Fruit fly (Drosophila melanogaster) whole organism, embryonic: ENCODE measurements around the gene Bet5.

Source experiments
- ATbp ChIP-seq: fragments of 200-800 bp; sonication (Bioruptor generic); optimal IDR thresholded peaks from 2 replicates; lab custom pipeline; 2017; ENCODE audit warnings: missing biosample characterization, mild to moderate bottlenecking, missing genetic modification characterization, missing genetic modification reagents
- Adf1 ChIP-seq: fragments of 200-800 bp; sonication (Bioruptor generic); IDR thresholded peaks from 2 replicates; pipeline ENCODE4 v1.3.6; 2022; ENCODE audit warnings: missing biosample characterization, missing genetic modification characterization
- CG1024 ChIP-seq: fragments of 200-800 bp; sonication (Bioruptor generic); IDR thresholded peaks from 2 replicates; pipeline ENCODE4 v1.3.6; 2022; ENCODE audit warnings: missing biosample characterization, missing genetic modification characterization
- CG11093 ChIP-seq: fragments of 200-800 bp; sonication (Bioruptor generic); IDR thresholded peaks from 3 replicates; pipeline ENCODE4 v1.3.6; 2022; ENCODE audit warnings: missing biosample characterization, missing genetic modification characterization
- CG11247 ChIP-seq: fragments of 200-800 bp; sonication (Bioruptor generic); IDR thresholded peaks from 2 replicates; pipeline ENCODE4 v1.3.6; 2022; ENCODE audit warnings: missing biosample characterization, missing genetic modification characterization
- CG13894 ChIP-seq: fragments of 200-800 bp; sonication (Bioruptor generic); optimal IDR thresholded peaks from 3 replicates; lab custom pipeline; 2018; ENCODE audit warnings: missing biosample characterization, mild to moderate bottlenecking, missing genetic modification characterization, moderate library complexity
- CG17186 ChIP-seq: fragments of 200-800 bp; sonication (Bioruptor generic); optimal IDR thresholded peaks from 3 replicates; lab custom pipeline; 2017; ENCODE audit warnings: missing biosample characterization, missing genetic modification reagents, missing genetic modification characterization
- CG18262 ChIP-seq: fragments of 200-800 bp; optimal IDR thresholded peaks from 3 replicates; lab custom pipeline; 2019; ENCODE audit warnings: missing biosample characterization, mild to moderate bottlenecking, missing genetic modification characterization, moderate library complexity
- CG1832 ChIP-seq: fragments of 200-800 bp; sonication (Bioruptor generic); optimal IDR thresholded peaks from 2 replicates; lab custom pipeline; 2017; ENCODE audit warnings: missing biosample characterization, mild to moderate bottlenecking, missing genetic modification characterization, inconsistent platforms
- CG2116 ChIP-seq: fragments of 200-800 bp; sonication (Bioruptor generic); optimal IDR thresholded peaks from 3 replicates; lab custom pipeline; 2018; ENCODE audit warnings: missing biosample characterization, mild to moderate bottlenecking, missing genetic modification characterization
- CG31365 ChIP-seq: fragments of 200-800 bp; sonication (Bioruptor generic); optimal IDR thresholded peaks from 2 replicates; lab custom pipeline; 2018; ENCODE audit warnings: missing biosample characterization, mild to moderate bottlenecking, missing genetic modification characterization
- CG4404 ChIP-seq: fragments of 200-800 bp; sonication (Bioruptor generic); IDR thresholded peaks from 2 replicates; pipeline ENCODE4 v1.3.6; 2022; ENCODE audit warnings: missing biosample characterization, missing genetic modification characterization
- CG4707 ChIP-seq: fragments of 200-800 bp; sonication (Bioruptor generic); optimal IDR thresholded peaks from 2 replicates; lab custom pipeline; 2018; ENCODE audit warnings: missing biosample characterization, mild to moderate bottlenecking, missing genetic modification characterization, moderate library complexity
- CG4730 ChIP-seq: fragments of 200-800 bp; sonication (Bioruptor generic); IDR thresholded peaks from 2 replicates; pipeline ENCODE4 v1.3.6; 2022; ENCODE audit warnings: missing biosample characterization, missing genetic modification characterization
- CG6175 ChIP-seq: fragments of 200-800 bp; sonication (Bioruptor generic); IDR thresholded peaks from 3 replicates; pipeline ENCODE4 v1.3.6; 2022; ENCODE audit warnings: missing biosample characterization, missing genetic modification characterization
- CG6854 ChIP-seq: fragments of 200-800 bp; sonication (Bioruptor generic); optimal IDR thresholded peaks from 3 replicates; lab custom pipeline; 2017; ENCODE audit warnings: missing biosample characterization, mild to moderate bottlenecking, missing genetic modification characterization
- CG7963 ChIP-seq: fragments of 200-800 bp; sonication (Bioruptor generic); IDR thresholded peaks from 3 replicates; pipeline ENCODE4 v1.3.6; 2022; ENCODE audit warnings: missing biosample characterization, missing genetic modification characterization; ENCODE audit not compliant: partially characterized antibody
- CG8089 ChIP-seq: fragments of 200-800 bp; sonication (Bioruptor generic); optimal IDR thresholded peaks from 3 replicates; lab custom pipeline; 2016; ENCODE audit warnings: missing biosample characterization, missing genetic modification characterization
- CG9876 ChIP-seq: fragments of 200-800 bp; sonication (Bioruptor generic); optimal IDR thresholded peaks from 2 replicates; lab custom pipeline; 2016; ENCODE audit warnings: missing biosample characterization, missing genetic modification characterization
- Dip3 ChIP-seq: fragments of 200-800 bp; sonication (Bioruptor generic); optimal IDR thresholded peaks from 3 replicates; lab custom pipeline; 2016; ENCODE audit warnings: missing biosample characterization, missing genetic modification characterization
- Doc2 ChIP-seq: fragments of 200-800 bp; sonication (Bioruptor generic); IDR thresholded peaks from 2 replicates; pipeline ENCODE4 v1.3.6; 2022; ENCODE audit warnings: missing biosample characterization, missing genetic modification characterization
- Eip74EF ChIP-seq, 2 experiments: fragments of 200-800 bp in 1 of 2; fragments of >200 bp in 1 of 2; sonication (Bioruptor generic) in 1 of 2; optimal IDR thresholded peaks; 2 replicates each; lab custom pipeline; 2017 to 2019; ENCODE audit warnings: missing biosample characterization in 2 of 2, missing genetic modification characterization in 2 of 2, mild to moderate bottlenecking in 1 of 2, moderate library complexity in 1 of 2
- HLH3B ChIP-seq: fragments of 200-800 bp; sonication (Bioruptor generic); IDR thresholded peaks from 2 replicates; pipeline ENCODE4 v1.3.6; 2022; ENCODE audit warnings: missing biosample characterization, missing genetic modification characterization
- HLH54F ChIP-seq: fragments of 200-800 bp; sonication (Bioruptor generic); optimal IDR thresholded peaks from 3 replicates; lab custom pipeline; 2016; ENCODE audit warnings: missing biosample characterization, missing genetic modification characterization
- Lim3 ChIP-seq: fragments of 200-800 bp; sonication (Bioruptor generic); IDR thresholded peaks from 2 replicates; pipeline ENCODE4 v1.3.6; 2022; ENCODE audit warnings: missing biosample characterization, missing genetic modification characterization
- NC2α ChIP-seq: fragments of 200-800 bp; sonication (Bioruptor generic); optimal IDR thresholded peaks from 2 replicates; lab custom pipeline; 2016; ENCODE audit warnings: missing biosample characterization, missing genetic modification characterization
- Nf-YA ChIP-seq: fragments of 200-800 bp; sonication (Bioruptor generic); IDR thresholded peaks from 2 replicates; pipeline ENCODE4 v1.3.6; 2022; ENCODE audit warnings: missing biosample characterization, missing genetic modification characterization
- Pdp1 ChIP-seq, 2 experiments: fragments of 200-800 bp; sonication (Bioruptor generic); optimal IDR thresholded peaks; 3 replicates each; lab custom pipeline; 2016; ENCODE audit warnings: missing biosample characterization in 2 of 2, missing genetic modification characterization in 2 of 2, mild to moderate bottlenecking in 1 of 2, moderate library complexity in 1 of 2
- Sin3A ChIP-seq: fragments of >200 bp; optimal IDR thresholded peaks from 2 replicates; lab custom pipeline; 2018
- Tbp ChIP-seq: fragments of >200 bp; optimal IDR thresholded peaks from 2 replicates; lab custom pipeline; 2018; ENCODE audit warnings: missing biosample characterization, missing genetic modification characterization
- Xrp1 ChIP-seq: fragments of 200-800 bp; sonication (Bioruptor generic); IDR thresholded peaks from 2 replicates; pipeline ENCODE4 v1.3.6; 2022; ENCODE audit warnings: missing biosample characterization, missing genetic modification characterization
- abd-A ChIP-seq: fragments of 200-800 bp; sonication (Bioruptor generic); optimal IDR thresholded peaks from 3 replicates; lab custom pipeline; 2019; ENCODE audit warnings: missing biosample characterization, mild to moderate bottlenecking, missing genetic modification characterization, moderate library complexity
- amos ChIP-seq: fragments of 200-800 bp; sonication (Bioruptor generic); IDR thresholded peaks from 2 replicates; pipeline ENCODE4 v1.3.6; 2022; ENCODE audit warnings: missing biosample characterization, missing genetic modification characterization; ENCODE audit not compliant: partially characterized antibody
- ara ChIP-seq: fragments of 200-800 bp; sonication (Bioruptor generic); IDR thresholded peaks from 2 replicates; pipeline ENCODE4 v1.3.6; 2022; ENCODE audit warnings: missing biosample characterization, missing genetic modification characterization
- danr ChIP-seq: fragments of 200-800 bp; sonication (Bioruptor generic); IDR thresholded peaks from 2 replicates; pipeline ENCODE4 v1.3.6; 2022; ENCODE audit warnings: missing biosample characterization, missing genetic modification characterization
- dmrt99B ChIP-seq: fragments of 200-800 bp; sonication (Bioruptor generic); optimal IDR thresholded peaks from 2 replicates; lab custom pipeline; 2018; ENCODE audit warnings: missing biosample characterization, mild to moderate bottlenecking, missing genetic modification characterization, moderate library complexity
- dpn ChIP-seq, 2 experiments: fragments of 200-800 bp; sonication (Bioruptor generic); optimal IDR thresholded peaks; 3 replicates each; lab custom pipeline; 2016; ENCODE audit warnings: missing biosample characterization in 2 of 2, missing genetic modification characterization in 2 of 2
- ems ChIP-seq: fragments of 200-800 bp; sonication (Bioruptor generic); optimal IDR thresholded peaks from 3 replicates; lab custom pipeline; 2016; ENCODE audit warnings: missing biosample characterization, missing genetic modification characterization
- gsb ChIP-seq: fragments of 200-800 bp; sonication (Bioruptor generic); IDR thresholded peaks from 2 replicates; pipeline ENCODE4 v1.3.6; 2022; ENCODE audit warnings: missing biosample characterization, missing genetic modification characterization
- ind ChIP-seq: fragments of 200-800 bp; sonication (Bioruptor generic); optimal IDR thresholded peaks from 3 replicates; lab custom pipeline; 2016; ENCODE audit warnings: missing biosample characterization, missing genetic modification characterization
- kah ChIP-seq: fragments of 200-800 bp; sonication (Bioruptor generic); optimal IDR thresholded peaks from 2 replicates; lab custom pipeline; 2018; ENCODE audit warnings: missing biosample characterization, mild to moderate bottlenecking, missing genetic modification characterization
- mirr ChIP-seq: fragments of 200-800 bp; sonication (Bioruptor generic); optimal IDR thresholded peaks from 3 replicates; lab custom pipeline; 2018; ENCODE audit warnings: missing biosample characterization, mild to moderate bottlenecking, missing genetic modification characterization
- otp ChIP-seq: fragments of 200-800 bp; sonication (Bioruptor generic); IDR thresholded peaks from 3 replicates; pipeline ENCODE4, ENCODE4 v1.3.6; 2022; ENCODE audit warnings: missing biosample characterization, missing genetic modification characterization
- prd ChIP-seq, 3 experiments: fragments of >200 bp in 2 of 3; fragments of 200-800 bp in 1 of 3; sonication (Bioruptor generic) in 1 of 3; optimal IDR thresholded peaks in 2 of 3; IDR thresholded peaks in 1 of 3; 2 replicates in 2 of 3; 3 replicates in 1 of 3; pipeline versions ENCODE4 v1.3.6 to Lab custom; 2017 to 2022; ENCODE audit warnings: missing biosample characterization in 1 of 3, missing genetic modification characterization in 1 of 3
- salm ChIP-seq: fragments of 200-800 bp; sonication (Bioruptor generic); optimal IDR thresholded peaks from 2 replicates; lab custom pipeline; 2018; ENCODE audit warnings: missing biosample characterization, mild to moderate bottlenecking, missing genetic modification characterization
- sd ChIP-seq: fragments of 200-800 bp; sonication (Bioruptor generic); optimal IDR thresholded peaks from 3 replicates; lab custom pipeline; 2018; ENCODE audit warnings: missing biosample characterization, mild to moderate bottlenecking, missing genetic modification characterization, moderate library complexity
- sens-2 ChIP-seq: fragments of 200-800 bp; sonication (Bioruptor generic); IDR thresholded peaks from 2 replicates; pipeline ENCODE4 v1.3.6; 2022; ENCODE audit warnings: missing biosample characterization, missing genetic modification characterization
- slbo ChIP-seq: fragments of 200-800 bp; sonication (Bioruptor generic); IDR thresholded peaks from 2 replicates; pipeline ENCODE4 v1.3.6; 2022; ENCODE audit warnings: missing biosample characterization, missing genetic modification characterization
- so ChIP-seq: fragments of 200-800 bp; sonication (Bioruptor generic); IDR thresholded peaks from 3 replicates; pipeline ENCODE4 v1.3.6; 2022; ENCODE audit warnings: missing biosample characterization, missing genetic modification characterization
- tup ChIP-seq: fragments of 200-800 bp; sonication (Bioruptor generic); optimal IDR thresholded peaks from 2 replicates; lab custom pipeline; 2016; ENCODE audit warnings: missing biosample characterization, mild to moderate bottlenecking, missing genetic modification characterization, moderate library complexity
- yki ChIP-seq: fragments of >200 bp; optimal IDR thresholded peaks from 3 replicates; lab custom pipeline; 2018
- zfh2 ChIP-seq: fragments of 200-800 bp; sonication (Bioruptor generic); optimal IDR thresholded peaks from 2 replicates; lab custom pipeline; 2016; ENCODE audit warnings: missing biosample characterization, missing genetic modification characterization

Bet5 gene

dm6 chr3R:30191047-30191446 is 11.0 kb downstream of the Bet5 start, which contains the start of gene CG9747 (continued):
- TF ChIP-seq sd (peak; percentile 18), gsb (GFP tag; lab: Robert Waterston, UW) (no peak), Adf1 (GFP tag; lab: Robert Waterston, UW) (peak; percentile 79), abd-A (tag; lab: Kevin White, UChicago) (peak; percentile 58), ara (no peak), CG11093 (GFP tag; lab: Robert Waterston, UW) (no peak), CG1024 (no peak), CG13894 (tag; lab: Kevin White, UChicago) (peak; percentile 74), Doc2 (GFP tag; lab: Robert Waterston, UW) (no peak), prd (optimal IDR thresholded peaks at IDR 0.05; lab: Kevin White, UChicago) (no peak), prd (GFP tag; IDR thresholded peaks at IDR 0.05; lab: Robert Waterston, UW) (no peak), CG6175 (GFP tag; lab: Robert Waterston, UW) (peak; percentile 94), CG4707 (no peak), slbo (GFP tag; lab: Robert Waterston, UW) (0 out of 2 replicates have a peak, but pooled peaks have one; percentile 3), Sin3A (no peak), mirr (GFP tag; lab: Kevin White, UChicago) (no peak)

- TF ChIP-seq amos (GFP tag; lab: Robert Waterston, UW) (no peak), CG7963 (no peak), Dip3 (GFP tag; lab: Kevin White, UChicago) (peak; percentile 20), Lim3 (GFP tag; lab: Robert Waterston, UW) (no peak), tup (no peak), Nf-YA (GFP tag; lab: Robert Waterston, UW) (no peak), HLH54F (GFP tag; lab: Kevin White, UChicago) (peak; percentile 50), Pdp1 (GFP tag; optimal IDR thresholded peaks at IDR 0.05; lab: Kevin White, UChicago) (peak; percentile 45 to 65), dmrt99B (tag; lab: Kevin White, UChicago) (peak; percentile 53), CG11247 (no peak), CG9876 (GFP tag; lab: Kevin White, UChicago) (no peak), Eip74EF (GFP tag; optimal IDR thresholded peaks at IDR 0.05; lab: Kevin White, UChicago) (peak in 1 of 2 experiments; percentile 22), HLH3B (no peak), CG6854 (no peak), kah (GFP tag; lab: Kevin White, UChicago) (no peak), CG4730 (no peak), Tbp (GFP tag; lab: Kevin White, UChicago) (no peak), sens-2 (no peak), CG31365 (tag; lab: Kevin White, UChicago) (no peak), otp (GFP tag; lab: Robert Waterston, UW) (no peak), CG8089 (GFP tag; lab: Kevin White, UChicago) (peak; percentile 16), CG18262 (tag; lab: Kevin White, UChicago) (peak; percentile 58), danr (GFP tag; lab: Robert Waterston, UW) (no peak), CG2116 (no peak), ATbp (GFP tag; lab: Kevin White, UChicago) (no peak), zfh2 (GFP tag; lab: Kevin White, UChicago) (peak; percentile 32), CG4404 (GFP tag; lab: Robert Waterston, UW) (no peak), CG17186 (GFP tag; lab: Kevin White, UChicago) (no peak), CG1832 (no peak), Xrp1 (GFP tag; lab: Robert Waterston, UW) (no peak), salm (no peak), so (no peak), yki (lab: Kevin White, UChicago) (no peak), ara (no peak), ems (GFP tag; lab: Kevin White, UChicago) (peak; percentile 3), ind (GFP tag; lab: Kevin White, UChicago) (peak; percentile 23), NC2α (no peak), dpn (GFP tag; optimal IDR thresholded peaks at IDR 0.05; lab: Kevin White, UChicago) (peak in 1 of 2 experiments; percentile 55)
Measured at dm6 chr3R:30191462-30191874, 11.4 kb downstream of the Bet5 start.
